Fruit fly (Drosophila melanogaster): ENCODE measurements around the gene CG11537.

CG11537 gene

dm6 chr3L:3162584-3162983, 19.3 kb upstream of the CG11537 start:
- TF ChIP-seq CG31627 (GFP tag; optimal IDR thresholded peaks at IDR 0.05) = no peak
- TF ChIP-seq Met (GFP tag; optimal IDR thresholded peaks at IDR 0.05) = no peak
- no peak for TF ChIP-seq achi (GFP tag; optimal IDR thresholded peaks at IDR 0.05)
- no peak for TF ChIP-seq fd59A (GFP tag; optimal IDR thresholded peaks at IDR 0.05)
- no peak for TF ChIP-seq CG6854 (GFP tag; optimal IDR thresholded peaks at IDR 0.05)
- no peak for TF ChIP-seq esn (GFP tag; optimal IDR thresholded peaks at IDR 0.05)
- TF ChIP-seq CG15336 (GFP tag; IDR thresholded peaks at IDR 0.05) = no peak
- no peak for TF ChIP-seq Gug (GFP tag; IDR thresholded peaks at IDR 0.05)
- TF ChIP-seq svp (GFP tag) = no peak
- TF ChIP-seq net (GFP tag; optimal IDR thresholded peaks at IDR 0.05) = no peak
- TF ChIP-seq Blimp-1 (GFP tag; optimal IDR thresholded peaks at IDR 0.05) = no peak
- TF ChIP-seq Lpt (GFP tag; optimal IDR thresholded peaks at IDR 0.05) = no peak

- no peak for TF ChIP-seq lz (GFP tag; optimal IDR thresholded peaks at IDR 0.05)
- peak; percentile 90 for TF ChIP-seq CG1621 (tag; optimal IDR thresholded peaks at IDR 0.05)
- TF ChIP-seq CG6854 (GFP tag; optimal IDR thresholded peaks at IDR 0.05) = no peak
These were observed 18.7 kb upstream of the CG11537 start, which contains the start of gene rasp for dm6 chr3L:3161968-3162367. Gene rasp, plus strand, starts transcription at chr3L:3162180.

- TF ChIP-seq CG3032 (tag; optimal IDR thresholded peaks at IDR 0.05) (peak; percentile 14), CG3919 (GFP tag; optimal IDR thresholded peaks at IDR 0.05) (no peak), esn (GFP tag; optimal IDR thresholded peaks at IDR 0.05) (peak; percentile 48), cyc (GFP tag; optimal IDR thresholded peaks at IDR 0.05) (peak; percentile 21)
These were observed 16.3 kb upstream of the CG11537 start, which contains the start of the genes ND-30 and CG15812 for dm6 chr3L:3159309-3160194. Gene ND-30, minus strand, starts transcription at chr3L:3159578. Gene CG15812, plus strand, starts transcription at chr3L:3159991.

- TF ChIP-seq Blimp-1 (GFP tag; optimal IDR thresholded peaks at IDR 0.05) = no peak
- TF ChIP-seq Eip75B (GFP tag; optimal IDR thresholded peaks at IDR 0.05) = no peak
- no peak for TF ChIP-seq cyc (GFP tag; optimal IDR thresholded peaks at IDR 0.05)
- no peak for TF ChIP-seq CG11902 (GFP tag; optimal IDR thresholded peaks at IDR 0.05)
- TF ChIP-seq CG6163 (GFP tag; IDR thresholded peaks at IDR 0.05) = no peak
- no peak for TF ChIP-seq CG9139 (GFP tag; optimal IDR thresholded peaks at IDR 0.05)
- TF ChIP-seq fd59A (GFP tag; optimal IDR thresholded peaks at IDR 0.05) = no peak
- TF ChIP-seq CG15336 (GFP tag; IDR thresholded peaks at IDR 0.05) = no peak
These were observed 14.4 kb upstream of the CG11537 start for dm6 chr3L:3157651-3158050.

- TF ChIP-seq fkh (GFP tag; optimal IDR thresholded peaks at IDR 0.05) (no peak), OdsH (GFP tag; optimal IDR thresholded peaks at IDR 0.05) (no peak), Eip93F (GFP tag; optimal IDR thresholded peaks at IDR 0.05) (no peak), CG32006 (GFP tag; optimal IDR thresholded peaks at IDR 0.05) (no peak), CG8119 (GFP tag; IDR thresholded peaks at IDR 0.05) (no peak), vri (GFP tag; optimal IDR thresholded peaks at IDR 0.05) (no peak), CG34406 (GFP tag; optimal IDR thresholded peaks at IDR 0.05) (no peak), Hr38 (GFP tag; optimal IDR thresholded peaks at IDR 0.05) (no peak), CG6163 (GFP tag; IDR thresholded peaks at IDR 0.05) (no peak), Gug (GFP tag; IDR thresholded peaks at IDR 0.05) (no peak), CG16779 (tag; optimal IDR thresholded peaks at IDR 0.05) (no peak), lz (GFP tag; optimal IDR thresholded peaks at IDR 0.05) (no peak), CG8319 (GFP tag; optimal IDR thresholded peaks at IDR 0.05) (no peak)
These were observed 7.1 kb upstream of the CG11537 start for dm6 chr3L:3150376-3150775.

Data from whole organism, prepupa.